Fruit fly (Drosophila melanogaster): ENCODE measurements around the gene CG11155.

DNA sequence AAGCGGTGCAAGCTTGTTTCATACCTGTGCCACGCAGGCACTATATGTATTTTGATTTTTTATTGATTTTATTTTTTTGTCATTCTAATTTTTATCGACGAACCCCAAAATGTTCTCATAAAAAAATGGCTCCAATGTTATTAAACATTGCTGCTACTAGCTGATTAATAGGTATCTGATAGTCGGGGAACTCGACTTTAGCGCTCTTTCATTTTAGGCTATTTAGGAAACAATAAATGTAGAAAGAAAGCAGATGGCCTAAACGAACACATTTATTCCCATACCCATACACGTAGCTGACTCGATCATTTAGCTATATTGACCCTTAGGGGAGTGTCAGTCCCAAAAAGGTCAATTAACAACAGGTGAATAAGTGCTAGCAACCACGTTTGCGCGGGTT, 36.1 kb upstream of the CG11155 start:
- no peak for TF ChIP-seq CG8478 (optimal IDR thresholded peaks at IDR 0.05)
- no peak for TF ChIP-seq CTCF (optimal IDR thresholded peaks at IDR 0.05)

Data from S2 (cell line).